Fruit fly (Drosophila melanogaster): Measurements from ENCODE around the gene Past1.

The Past1 gene

DNA sequence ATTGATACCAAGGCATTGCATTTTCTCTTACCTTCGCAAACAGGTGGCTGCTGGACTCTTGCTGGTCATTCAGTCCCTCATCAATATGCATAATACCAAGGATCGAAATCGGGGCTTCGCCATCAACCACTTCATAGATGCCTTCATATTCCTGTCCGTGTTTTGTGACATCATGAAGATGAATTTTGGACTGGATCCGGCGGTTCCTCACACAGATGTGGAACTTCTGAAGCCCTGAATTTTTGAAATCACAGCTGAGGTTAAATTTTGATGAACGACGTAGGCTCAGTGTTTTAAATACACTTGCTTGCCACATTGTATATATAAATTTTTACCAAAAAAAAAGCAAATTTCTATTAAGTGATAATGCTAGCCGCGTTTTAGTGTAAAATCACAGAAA lies at the start of gene Past1:
Gene Past1 (plus strand): TSS at position 301 of the 400 bp plus-strand sequence.
- TF ChIP-seq corto (GFP tag; optimal IDR thresholded peaks at IDR 0.05) (no peak), Scr (GFP tag; IDR thresholded peaks at IDR 0.05; ENCODE audit: partially characterized antibody) (no peak)

DNA sequence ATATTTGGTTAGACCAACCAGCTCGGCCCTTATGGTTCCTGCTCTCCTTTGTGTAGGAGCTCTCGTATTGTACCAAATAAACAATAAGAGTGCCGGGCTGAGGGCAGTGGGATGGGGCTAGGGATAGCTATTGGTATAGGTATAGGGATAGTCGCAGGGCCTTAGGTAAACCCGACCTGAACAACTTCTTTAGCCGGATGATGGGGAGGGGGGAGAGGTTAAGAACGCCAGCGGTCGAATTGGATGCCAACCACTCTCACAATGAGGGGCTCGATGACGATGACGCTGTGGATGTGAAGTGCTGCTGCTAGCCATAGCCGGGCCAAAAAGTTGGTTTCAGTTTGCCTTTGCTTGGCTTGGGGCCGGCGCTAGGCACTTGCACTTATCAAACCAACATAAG lies 49.8 kb upstream of the Past1 start:
- TF ChIP-seq crol (GFP tag; IDR thresholded peaks at IDR 0.05) = peak; percentile 63
- no peak for TF ChIP-seq CG6654 (GFP tag; optimal IDR thresholded peaks at IDR 0.05)
- peak; percentile 61 for TF ChIP-seq CG13894 (tag; optimal IDR thresholded peaks at IDR 0.05)
- TF ChIP-seq ci (GFP tag; IDR thresholded peaks at IDR 0.05) = 0 out of 3 replicates have a peak, but pooled peaks have one; percentile 16
- no peak for TF ChIP-seq CG8290 (GFP tag; optimal IDR thresholded peaks at IDR 0.05)
- TF ChIP-seq CG8290 (tag; optimal IDR thresholded peaks at IDR 0.05) = peak in 1 of 2 experiments; percentile 5
- no peak for TF ChIP-seq Bdp1 (GFP tag; optimal IDR thresholded peaks at IDR 0.05)
- TF ChIP-seq run (tag; optimal IDR thresholded peaks at IDR 0.05) = no peak
- 0 out of 3 replicates have a peak, but pooled peaks have one; percentile 13 for TF ChIP-seq ken (GFP tag; IDR thresholded peaks at IDR 0.05)

DNA sequence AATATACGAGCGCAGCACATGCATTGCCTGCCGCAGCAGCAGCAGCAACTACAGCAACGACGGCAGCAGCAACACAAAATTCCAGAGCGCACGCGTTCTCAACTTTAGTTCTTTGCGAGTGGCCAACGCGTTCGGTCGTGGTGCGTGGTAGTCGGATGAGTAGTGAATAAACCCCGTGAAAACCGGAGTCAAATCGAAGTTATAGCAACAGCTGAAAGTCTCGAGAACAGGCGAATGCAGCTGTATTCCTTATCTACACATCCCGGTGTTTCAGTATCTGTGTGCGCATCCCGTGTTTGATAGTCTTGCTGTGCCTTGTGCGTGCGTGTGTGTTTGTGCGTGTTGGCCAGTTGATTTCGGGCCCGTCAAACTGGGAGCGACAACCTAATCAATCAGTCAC lies 49.2 kb upstream of the Past1 start, which contains the start of gene Dtg:
Gene Dtg (plus strand): TSS at position 105 of the 400 bp plus-strand sequence.
- TF ChIP-seq Dad (GFP tag; optimal IDR thresholded peaks at IDR 0.05) (no peak), odd (GFP tag; optimal IDR thresholded peaks at IDR 0.05) (peak; percentile 22), sr (GFP tag; IDR thresholded peaks at IDR 0.05) (no peak), Trl (optimal IDR thresholded peaks at IDR 0.05) (peak in 1 of 2 experiments; percentile 2), Trl (GFP tag; optimal IDR thresholded peaks at IDR 0.05) (no peak), CG15601 (tag; optimal IDR thresholded peaks at IDR 0.05) (peak; percentile 2), lmd (GFP tag; IDR thresholded peaks at IDR 0.05) (no peak), Deaf1 (tag; optimal IDR thresholded peaks at IDR 0.05) (peak; percentile 30), pros (GFP tag; optimal IDR thresholded peaks at IDR 0.05) (peak; percentile 65), MTF-1 (GFP tag; optimal IDR thresholded peaks at IDR 0.05; ENCODE audit: borderline replicate concordance) (peak; percentile 31), CG30403 (GFP tag; optimal IDR thresholded peaks at IDR 0.05) (no peak), Gug (GFP tag; IDR thresholded peaks at IDR 0.05) (no peak), Rfx (GFP tag; IDR thresholded peaks at IDR 0.05) (no peak), CG8924 (tag; optimal IDR thresholded peaks at IDR 0.05) (peak; percentile 10), CG17829 (tag; optimal IDR thresholded peaks at IDR 0.05) (peak; percentile 42), crp (GFP tag; optimal IDR thresholded peaks at IDR 0.05) (peak in 1 of 2 experiments; percentile 14), ac (GFP tag; optimal IDR thresholded peaks at IDR 0.05) (peak; percentile 97), CG11695 (GFP tag; IDR thresholded peaks at IDR 0.05) (no peak), HLHmδ (GFP tag; optimal IDR thresholded peaks at IDR 0.05) (peak; percentile 82), CG10979 (tag; optimal IDR thresholded peaks at IDR 0.05) (no peak), CG4404 (GFP tag; IDR thresholded peaks at IDR 0.05) (no peak), Jarid2 (GFP tag; optimal IDR thresholded peaks at IDR 0.05) (peak; percentile 72), zen (tag; optimal IDR thresholded peaks at IDR 0.05) (peak; percentile 46), da (GFP tag; optimal IDR thresholded peaks at IDR 0.05) (peak; percentile 19), Stat92E (GFP tag; optimal IDR thresholded peaks at IDR 0.05) (peak in 1 of 3 experiments; percentile 62), CG2199 (GFP tag; IDR thresholded peaks at IDR 0.05) (0 out of 3 replicates have a peak, but pooled peaks have one; percentile 41), HLH3B (GFP tag; IDR thresholded peaks at IDR 0.05) (no peak), sd (tag; optimal IDR thresholded peaks at IDR 0.05) (peak; percentile 52), ara (GFP tag; IDR thresholded peaks at IDR 0.05) (peak; percentile 40; the same call in 1 of the 2 replicates), slbo (GFP tag; IDR thresholded peaks at IDR 0.05) (no peak), CG33557 (GFP tag; optimal IDR thresholded peaks at IDR 0.05) (peak; percentile 24), Opbp (GFP tag; IDR thresholded peaks at IDR 0.05; ENCODE audit: partially characterized antibody) (0 out of 3 replicates have a peak, but pooled peaks have one; percentile 24), CG2712 (tag; optimal IDR thresholded peaks at IDR 0.05) (peak; percentile 7), sens (GFP tag) (peak; percentile 74), dm (GFP tag; optimal IDR thresholded peaks at IDR 0.05) (peak; percentile 6), CG8944 (GFP tag; optimal IDR thresholded peaks at IDR 0.05) (no peak), CG5180 (GFP tag; optimal IDR thresholded peaks at IDR 0.05) (peak; percentile 34)

Data from whole organism, embryonic.